Fruit fly (Drosophila melanogaster): Measurements from ENCODE around the gene homer.
A peak's percentile ranks its signal among the peaks of the same experiment; 100 is the strongest.

Gene homer

DNA sequence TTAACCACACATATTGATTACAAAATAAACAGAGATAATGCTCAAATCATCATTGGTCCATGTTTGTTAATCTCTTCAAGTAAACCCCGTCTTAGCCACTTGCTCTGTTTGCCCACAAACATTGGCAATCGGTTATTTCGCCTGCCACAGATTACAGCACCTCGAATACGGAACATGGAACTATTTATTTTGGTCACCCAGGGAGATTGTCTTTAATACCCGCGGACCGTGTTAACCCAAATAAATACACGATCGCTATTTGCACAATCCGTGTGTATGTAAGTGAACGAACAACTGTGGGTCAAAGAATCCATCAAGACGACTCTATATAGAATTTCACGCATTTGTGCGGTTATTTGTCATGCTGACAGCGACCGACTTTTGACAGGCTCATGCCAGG lies 22.4 kb downstream of the homer start (continued):
- no peak for TF ChIP-seq CG9797 (GFP tag; optimal IDR thresholded peaks at IDR 0.05)
- TF ChIP-seq CG7928 (GFP tag; optimal IDR thresholded peaks at IDR 0.05), result no peak
- no peak for TF ChIP-seq bbx (GFP tag; IDR thresholded peaks at IDR 0.05; ENCODE audit: partially characterized antibody)
- no peak for TF ChIP-seq CG3726 (GFP tag; IDR thresholded peaks at IDR 0.05)
- no peak for TF ChIP-seq gro (GFP tag; optimal IDR thresholded peaks at IDR 0.05)
- peak; percentile 36 for TF ChIP-seq CG2712 (tag; optimal IDR thresholded peaks at IDR 0.05)
- no peak for TF ChIP-seq hth (optimal IDR thresholded peaks at IDR 0.05)
- TF ChIP-seq GATAe (GFP tag; conservative IDR thresholded peaks at IDR 0.05), result no peak
- peak; percentile 46 for TF ChIP-seq odd (GFP tag; optimal IDR thresholded peaks at IDR 0.05)
- peak; percentile 80 for TF ChIP-seq CG7271 (tag; optimal IDR thresholded peaks at IDR 0.05)
- peak; percentile 52 for TF ChIP-seq Neu2 (GFP tag; optimal IDR thresholded peaks at IDR 0.05; ENCODE audit: borderline replicate concordance)
- TF ChIP-seq CG12391 (tag; optimal IDR thresholded peaks at IDR 0.05), result peak; percentile 8
- no peak for TF ChIP-seq chinmo (GFP tag; IDR thresholded peaks at IDR 0.05; ENCODE audit: partially characterized antibody)
- no peak for TF ChIP-seq CG15073 (GFP tag; optimal IDR thresholded peaks at IDR 0.05)
- no peak for TF ChIP-seq CG11456 (GFP tag; IDR thresholded peaks at IDR 0.05)
- TF ChIP-seq hb (GFP tag; IDR thresholded peaks at IDR 0.05; ENCODE audit: partially characterized antibody), result no peak
- TF ChIP-seq CG12236 (GFP tag; optimal IDR thresholded peaks at IDR 0.05), result peak; percentile 38
- TF ChIP-seq sim (GFP tag; IDR thresholded peaks at IDR 0.05), result no peak
- TF ChIP-seq tgo (GFP tag; IDR thresholded peaks at IDR 0.05), result no peak
- TF ChIP-seq Asciz (GFP tag; optimal IDR thresholded peaks at IDR 0.05), result peak; percentile 36
- TF ChIP-seq CG17612 (GFP tag; IDR thresholded peaks at IDR 0.05), result no peak
- TF ChIP-seq mirr (GFP tag; optimal IDR thresholded peaks at IDR 0.05), result peak; percentile 50
- TF ChIP-seq Side (GFP tag; optimal IDR thresholded peaks at IDR 0.05), result peak; percentile 40
- TF ChIP-seq schlank (tag; optimal IDR thresholded peaks at IDR 0.05), result no peak
- TF ChIP-seq klu (GFP tag; IDR thresholded peaks at IDR 0.05), result no peak
- TF ChIP-seq CG14965 (GFP tag; optimal IDR thresholded peaks at IDR 0.05; ENCODE audit: borderline replicate concordance), result peak; percentile 38
- TF ChIP-seq grau (tag; optimal IDR thresholded peaks at IDR 0.05), result no peak
- TF ChIP-seq lilli (GFP tag; optimal IDR thresholded peaks at IDR 0.05), result no peak
- no peak for TF ChIP-seq C15 (GFP tag; IDR thresholded peaks at IDR 0.05)
- no peak for TF ChIP-seq lbe (GFP tag; optimal IDR thresholded peaks at IDR 0.05)
- TF ChIP-seq tio (GFP tag; optimal IDR thresholded peaks at IDR 0.05), result peak; percentile 3
- TF ChIP-seq lmd (GFP tag; IDR thresholded peaks at IDR 0.05), result no peak
- TF ChIP-seq E2f2 (GFP tag; IDR thresholded peaks at IDR 0.05), result no peak
- no peak for TF ChIP-seq prd (optimal IDR thresholded peaks at IDR 0.05)
- TF ChIP-seq prd (GFP tag; IDR thresholded peaks at IDR 0.05), result peak; percentile 50; the same call in 2 of the 3 replicates
- TF ChIP-seq Hr78 (GFP tag; optimal IDR thresholded peaks at IDR 0.05), result no peak
- TF ChIP-seq Dip2 (GFP tag; IDR thresholded peaks at IDR 0.05), result no peak
- TF ChIP-seq CG9876 (GFP tag; optimal IDR thresholded peaks at IDR 0.05), result peak; percentile 20
- TF ChIP-seq en (GFP tag; optimal IDR thresholded peaks at IDR 0.05), result peak; percentile 30
- TF ChIP-seq Vsx1 (GFP tag; optimal IDR thresholded peaks at IDR 0.05), result peak; percentile 7
- TF ChIP-seq CG2116 (GFP tag; optimal IDR thresholded peaks at IDR 0.05), result peak; percentile 22
- TF ChIP-seq CG8388 (GFP tag; optimal IDR thresholded peaks at IDR 0.05), result no peak
- no peak for TF ChIP-seq CG18764 (GFP tag; optimal IDR thresholded peaks at IDR 0.05)
- TF ChIP-seq Mes4 (GFP tag; optimal IDR thresholded peaks at IDR 0.05), result peak; percentile 4
- no peak for TF ChIP-seq E2f1 (GFP tag; IDR thresholded peaks at IDR 0.05)
- TF ChIP-seq CHES-1-like (GFP tag; optimal IDR thresholded peaks at IDR 0.05), result no peak
- TF ChIP-seq CG2678 (tag; optimal IDR thresholded peaks at IDR 0.05), result peak; percentile 33
- TF ChIP-seq fd3F (GFP tag; optimal IDR thresholded peaks at IDR 0.05), result no peak
- peak; percentile 33 for TF ChIP-seq CG13123 (GFP tag; optimal IDR thresholded peaks at IDR 0.05)
- peak; percentile 4 for TF ChIP-seq CG10654 (GFP tag; optimal IDR thresholded peaks at IDR 0.05)
- no peak for TF ChIP-seq gcm2 (GFP tag; optimal IDR thresholded peaks at IDR 0.05)
- TF ChIP-seq Sry-δ (GFP tag; optimal IDR thresholded peaks at IDR 0.05), result no peak
